Worm (Caenorhabditis elegans) whole organism, L4 larva: ENCODE results near the gene dap-3.

Experiments
- F10B5.3 ChIP-seq: sonication (generic microtip); optimal IDR thresholded peaks from 2 replicates; lab custom pipeline; 2016; ENCODE audit warnings: mild to moderate bottlenecking, missing genetic modification characterization, missing compliant biosample characterization
- F44E2.7 ChIP-seq: fragments of 200-800 bp; sonication (Bioruptor generic); IDR thresholded peaks from 2 replicates; pipeline ENCODE4 v2.1.2; 2022; ENCODE audit warnings: missing genetic modification characterization, missing compliant biosample characterization
- R02D3.7 ChIP-seq: fragments of 150-350 bp; sonication (generic microtip); optimal IDR thresholded peaks from 3 replicates; lab custom pipeline; 2014; ENCODE audit warnings: missing biosample characterization, missing genetic modification characterization
- Y105C5A.15 ChIP-seq: fragments of 200-800 bp; sonication (Bioruptor generic); IDR thresholded peaks from 2 replicates; pipeline ENCODE4 v1.3.6; 2022; ENCODE audit warnings: missing genetic modification characterization, missing compliant biosample characterization
- Y75B8A.6 ChIP-seq: fragments of 200-800 bp; sonication (Bioruptor generic); IDR thresholded peaks from 2 replicates; pipeline ENCODE4 v1.3.6; 2022; ENCODE audit warnings: missing genetic modification reagents, missing genetic modification characterization, missing compliant biosample characterization
- ZK337.2 ChIP-seq: fragments of 200-800 bp; sonication (Bioruptor generic); IDR thresholded peaks from 2 replicates; pipeline ENCODE4 v1.3.6; 2022; ENCODE audit warnings: missing genetic modification reagents, missing genetic modification characterization, missing compliant biosample characterization
- ZK546.5 ChIP-seq, 2 experiments: sonication (generic microtip); optimal IDR thresholded peaks; 2 replicates each; lab custom pipeline; 2017; ENCODE audit warnings: missing biosample characterization in 2 of 2, missing genetic modification characterization in 2 of 2
- ama-1 ChIP-seq: fragments of 150-350 bp; optimal IDR thresholded peaks from 2 replicates; lab custom pipeline; 2014; ENCODE audit warnings: inconsistent platforms, mixed read lengths
- arid-1 ChIP-seq: fragments of 200-800 bp; sonication (Bioruptor generic); conservative IDR thresholded peaks from 2 replicates; pipeline ENCODE4 v1.3.6; 2022; ENCODE audit warnings: missing genetic modification reagents, missing genetic modification characterization, missing compliant biosample characterization
- ceh-28 ChIP-seq: fragments of 150-350 bp; optimal IDR thresholded peaks from 2 replicates; lab custom pipeline; 2014; ENCODE audit warnings: missing biosample characterization, missing genetic modification reagents, missing genetic modification characterization
- ces-1 ChIP-seq: fragments of 150-350 bp; sonication (generic microtip); optimal IDR thresholded peaks from 4 replicates; lab custom pipeline; 2014; ENCODE audit warnings: missing biosample characterization, missing genetic modification reagents, missing genetic modification characterization
- ctbp-1 ChIP-seq: fragments of 200-800 bp; sonication (Bioruptor generic); IDR thresholded peaks from 2 replicates; pipeline ENCODE4 v1.3.6; 2022; ENCODE audit warnings: missing genetic modification reagents, missing genetic modification characterization, missing compliant biosample characterization
- daf-16 ChIP-seq, 3 experiments: sonication (generic microtip); optimal IDR thresholded peaks; 2 replicates each; lab custom pipeline; 2016 to 2017; ENCODE audit warnings: missing genetic modification characterization in 3 of 3, missing genetic modification reagents in 3 of 3, mild to moderate bottlenecking in 2 of 3, missing compliant biosample characterization in 2 of 3, missing biosample characterization in 1 of 3, moderate library complexity in 1 of 3
- dmd-6 ChIP-seq: fragments of 200-800 bp; sonication (Bioruptor generic); IDR thresholded peaks from 2 replicates; pipeline ENCODE4 v1.3.6; 2022; ENCODE audit warnings: missing genetic modification reagents, missing genetic modification characterization, missing compliant biosample characterization
- dmd-9 ChIP-seq: fragments of 200-800 bp; sonication (Bioruptor generic); IDR thresholded peaks from 2 replicates; pipeline ENCODE4 v1.3.6; 2022; ENCODE audit warnings: missing genetic modification reagents, missing genetic modification characterization, missing compliant biosample characterization
- duxl-1 ChIP-seq: sonication (generic microtip); optimal IDR thresholded peaks from 2 replicates; lab custom pipeline; 2016; ENCODE audit warnings: mild to moderate bottlenecking, missing genetic modification characterization, moderate library complexity, missing compliant biosample characterization; ENCODE audit not compliant: poor library complexity
- egl-27 ChIP-seq: sonication (generic microtip); optimal IDR thresholded peaks from 3 replicates; lab custom pipeline; 2017; ENCODE audit warnings: missing biosample characterization, missing genetic modification reagents, missing genetic modification characterization
- fkh-10 ChIP-seq: fragments of 150-350 bp; optimal IDR thresholded peaks from 2 replicates; lab custom pipeline; 2014; ENCODE audit warnings: missing biosample characterization, missing genetic modification reagents, missing genetic modification characterization
- fos-1 ChIP-seq: fragments of 150-350 bp; optimal IDR thresholded peaks from 2 replicates; lab custom pipeline; 2014; ENCODE audit warnings: missing biosample characterization, missing genetic modification characterization
- gei-8 ChIP-seq: fragments of 200-800 bp; sonication (Bioruptor generic); optimal IDR thresholded peaks from 2 replicates; lab custom pipeline; 2018; ENCODE audit warnings: mild to moderate bottlenecking, missing genetic modification characterization, missing compliant biosample characterization
- hlh-11 ChIP-seq: fragments of 200-800 bp; sonication (Bioruptor generic); optimal IDR thresholded peaks from 2 replicates; lab custom pipeline; 2018; ENCODE audit warnings: mild to moderate bottlenecking, missing genetic modification characterization, missing compliant biosample characterization
- hlh-30 ChIP-seq: sonication (generic microtip); optimal IDR thresholded peaks from 2 replicates; lab custom pipeline; 2017; ENCODE audit warnings: antibody characterized with exemption, mild to moderate bottlenecking, missing genetic modification characterization, missing compliant biosample characterization; ENCODE audit not compliant: insufficient read depth
- hmg-1.1 ChIP-seq: fragments of 200-800 bp; sonication (Bioruptor generic); IDR thresholded peaks from 2 replicates; pipeline ENCODE4 v1.3.6; 2022; ENCODE audit warnings: missing genetic modification reagents, missing genetic modification characterization, missing compliant biosample characterization
- jun-1 ChIP-seq: fragments of 150-350 bp; optimal IDR thresholded peaks from 2 replicates; lab custom pipeline; 2014; ENCODE audit warnings: missing biosample characterization, missing genetic modification reagents, missing genetic modification characterization
- lim-7 ChIP-seq: fragments of 200-800 bp; sonication (Bioruptor generic); IDR thresholded peaks from 2 replicates; pipeline ENCODE4 v1.3.6; 2022; ENCODE audit warnings: missing genetic modification characterization, missing compliant biosample characterization
- lin-13 ChIP-seq: fragments of 150-350 bp; optimal IDR thresholded peaks from 2 replicates; lab custom pipeline; 2014; ENCODE audit warnings: missing biosample characterization, missing genetic modification reagents, missing genetic modification characterization
- lin-29 ChIP-seq: fragments of 200-800 bp; sonication (Bioruptor generic); IDR thresholded peaks from 2 replicates; pipeline ENCODE4 v1.3.6; 2022; ENCODE audit warnings: missing genetic modification reagents, missing genetic modification characterization, missing compliant biosample characterization
- lin-39 ChIP-seq: fragments of 150-350 bp; optimal IDR thresholded peaks from 2 replicates; lab custom pipeline; 2014; ENCODE audit warnings: missing biosample characterization, missing genetic modification reagents, missing genetic modification characterization
- madf-5 ChIP-seq, 2 experiments: fragments of 200-800 bp; sonication (Bioruptor generic); IDR thresholded peaks; 2 replicates each; pipeline ENCODE4 v1.3.6; 2022; ENCODE audit warnings: missing compliant biosample characterization in 2 of 2, missing genetic modification characterization in 2 of 2
- mdt-29 ChIP-seq: fragments of 200-800 bp; sonication (Bioruptor generic); IDR thresholded peaks from 2 replicates; pipeline ENCODE4 v1.3.6; 2022; ENCODE audit warnings: missing genetic modification reagents, missing genetic modification characterization, missing compliant biosample characterization
- mes-2 ChIP-seq: sonication (generic microtip); optimal IDR thresholded peaks from 2 replicates; lab custom pipeline; 2016; ENCODE audit warnings: missing genotype, mild to moderate bottlenecking, missing genetic modification characterization, missing compliant biosample characterization; ENCODE audit not compliant: poor library complexity, severe bottlenecking
- nhr-11 ChIP-seq: fragments of 150-350 bp; optimal IDR thresholded peaks from 2 replicates; lab custom pipeline; 2014; ENCODE audit warnings: missing biosample characterization, missing genetic modification characterization
- nhr-111 ChIP-seq: fragments of 200-800 bp; sonication (Bioruptor generic); optimal IDR thresholded peaks from 2 replicates; lab custom pipeline; 2018; ENCODE audit warnings: mild to moderate bottlenecking, missing genetic modification characterization, missing compliant biosample characterization
- nhr-25 ChIP-seq: sonication (generic microtip); optimal IDR thresholded peaks from 2 replicates; lab custom pipeline; 2017; ENCODE audit warnings: missing genetic modification characterization, mild to moderate bottlenecking, missing compliant biosample characterization, antibody characterized with exemption, moderate library complexity, borderline replicate concordance; ENCODE audit not compliant: insufficient read depth
- nhr-28 ChIP-seq: fragments of 150-350 bp; optimal IDR thresholded peaks from 2 replicates; lab custom pipeline; 2014; ENCODE audit warnings: missing biosample characterization, missing genetic modification characterization
- nhr-41 ChIP-seq: fragments of 200-800 bp; sonication (Bioruptor generic); IDR thresholded peaks from 2 replicates; pipeline ENCODE4 v1.3.6; 2022; ENCODE audit warnings: missing genetic modification reagents, missing genetic modification characterization, missing compliant biosample characterization
- nhr-76 ChIP-seq: fragments of 150-350 bp; optimal IDR thresholded peaks from 2 replicates; lab custom pipeline; 2014; ENCODE audit warnings: missing biosample characterization, missing genetic modification characterization
- pha-4 ChIP-seq, 2 experiments: fragments of 150-350 bp in 1 of 2; fragments of 200-800 bp in 1 of 2; sonication (Bioruptor generic) in 1 of 2; IDR thresholded peaks in 1 of 2; optimal IDR thresholded peaks in 1 of 2; 2 replicates each; pipeline versions ENCODE4 v1.3.6 to Lab custom; 2014 to 2022; ENCODE audit warnings: missing genetic modification characterization in 2 of 2, missing genetic modification reagents in 2 of 2, missing biosample characterization in 1 of 2, missing compliant biosample characterization in 1 of 2
- sdz-12 ChIP-seq: fragments of 200-800 bp; sonication (Bioruptor generic); optimal IDR thresholded peaks from 2 replicates; lab custom pipeline; 2018; ENCODE audit warnings: mild to moderate bottlenecking, missing genetic modification characterization, missing compliant biosample characterization
- snpc-1.2 ChIP-seq: fragments of 200-800 bp; sonication (Bioruptor generic); IDR thresholded peaks from 2 replicates; pipeline ENCODE4 v1.3.6; 2022; ENCODE audit warnings: missing genetic modification reagents, missing genetic modification characterization, missing compliant biosample characterization
- snpc-4 ChIP-seq: fragments of 150-350 bp; optimal IDR thresholded peaks from 2 replicates; lab custom pipeline; 2014; ENCODE audit warnings: missing biosample characterization, missing genetic modification characterization
- spr-1 ChIP-seq: sonication (generic microtip); optimal IDR thresholded peaks from 2 replicates; lab custom pipeline; 2016; ENCODE audit warnings: mild to moderate bottlenecking, missing genetic modification characterization, missing compliant biosample characterization
- spr-3 ChIP-seq: fragments of 200-800 bp; sonication (Bioruptor generic); optimal IDR thresholded peaks from 2 replicates; lab custom pipeline; 2018; ENCODE audit warnings: mild to moderate bottlenecking, missing genetic modification characterization, missing compliant biosample characterization
- unc-39 ChIP-seq: sonication (generic microtip); optimal IDR thresholded peaks from 2 replicates; lab custom pipeline; 2017; ENCODE audit warnings: missing biosample characterization, missing genetic modification characterization
- zag-1 ChIP-seq: fragments of 150-350 bp; optimal IDR thresholded peaks from 2 replicates; lab custom pipeline; 2014; ENCODE audit warnings: missing biosample characterization, missing genetic modification characterization
- zfp-2 ChIP-seq: sonication (generic microtip); optimal IDR thresholded peaks from 2 replicates; lab custom pipeline; 2016; ENCODE audit warnings: mild to moderate bottlenecking, missing genetic modification characterization, missing compliant biosample characterization
- zip-11 ChIP-seq: fragments of 200-800 bp; sonication (Bioruptor generic); IDR thresholded peaks from 2 replicates; pipeline ENCODE4 v1.3.6; 2022; ENCODE audit warnings: missing genetic modification characterization, missing compliant biosample characterization
- zip-2 ChIP-seq: fragments of 150-350 bp; optimal IDR thresholded peaks from 2 replicates; lab custom pipeline; 2014; ENCODE audit warnings: missing biosample characterization, missing genetic modification characterization
- ztf-7 ChIP-seq: fragments of 150-350 bp; optimal IDR thresholded peaks from 2 replicates; lab custom pipeline; 2014; ENCODE audit warnings: missing biosample characterization, missing genetic modification characterization

dap-3 gene

DNA sequence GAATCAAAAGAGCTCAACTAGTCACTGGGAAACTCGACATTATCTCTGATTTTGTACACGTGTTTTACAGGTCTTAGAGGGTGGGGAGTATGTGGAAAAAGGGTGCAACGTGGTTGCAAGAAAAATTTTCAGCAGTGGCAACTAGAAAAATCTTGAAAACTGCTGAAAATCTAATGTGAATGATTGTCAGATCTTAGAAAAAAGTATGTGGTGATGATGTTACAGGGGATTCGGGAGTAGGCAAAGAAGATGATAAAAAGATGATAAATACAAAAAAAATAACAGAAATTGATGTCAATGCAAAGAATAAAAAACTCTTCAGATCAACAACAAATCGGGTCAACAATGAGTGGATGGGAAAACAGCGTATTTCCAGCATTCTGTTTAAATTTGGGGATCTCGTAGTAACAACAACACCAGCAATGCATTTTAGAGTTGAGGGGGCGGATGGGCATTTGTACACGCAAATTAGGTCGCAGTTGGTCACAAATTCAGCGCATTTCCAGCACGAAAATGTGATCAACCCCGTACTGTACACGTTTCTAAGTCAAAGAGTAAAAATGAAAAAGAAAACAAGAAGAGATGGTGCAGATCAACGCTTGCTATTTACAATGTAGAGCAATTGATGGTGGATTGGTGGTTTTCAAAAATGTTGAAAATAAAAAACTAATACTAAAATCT is 37.3 kb upstream of the dap-3 start:
- no peak for TF ChIP-seq zfp-2 (tag; lab: Kevin White, UChicago)
- no peak for TF ChIP-seq sdz-12 (GFP tag; lab: Kevin White, UChicago)
- no peak for TF ChIP-seq F10B5.3 (tag; lab: Kevin White, UChicago)
- no peak for TF ChIP-seq Y105C5A.15 (GFP tag; lab: Robert Waterston, UW)
- no peak for TF ChIP-seq ceh-28
- TF ChIP-seq F44E2.7 (GFP tag; lab: Robert Waterston, UW): peak; percentile 80
- TF ChIP-seq zag-1: no peak
- peak; percentile 16 for TF ChIP-seq ama-1 (lab: Kevin White, UChicago)
- TF ChIP-seq R02D3.7 (tag; lab: Kevin White, UChicago): no peak
- TF ChIP-seq jun-1: no peak
- peak; percentile 14 for TF ChIP-seq dmd-6 (GFP tag; lab: Robert Waterston, UW)
- no peak for TF ChIP-seq hlh-11 (tag; lab: Kevin White, UChicago)
- peak; percentile 45; the same call in 1 of the 2 replicates for TF ChIP-seq ctbp-1 (GFP tag; lab: Robert Waterston, UW)
- peak; percentile 25; the same call in 1 of the 2 replicates for TF ChIP-seq pha-4 (GFP tag; IDR thresholded peaks at IDR 0.05; lab: Robert Waterston, UW)
- TF ChIP-seq pha-4 (tag; optimal IDR thresholded peaks at IDR 0.05; lab: Kevin White, UChicago): no peak
- no peak for TF ChIP-seq spr-1 (tag; lab: Kevin White, UChicago)
- TF ChIP-seq arid-1: peak; percentile 12; the same call in 1 of the 2 replicates
- no peak for TF ChIP-seq nhr-41 (GFP tag; lab: Robert Waterston, UW)
- TF ChIP-seq duxl-1: peak; percentile 42
- peak; percentile 40 for TF ChIP-seq lin-13 (GFP tag; lab: Kevin White, UChicago)
- TF ChIP-seq snpc-4 (tag; lab: Kevin White, UChicago): no peak
- TF ChIP-seq lin-29: peak; percentile 37; the same call in 1 of the 2 replicates
- peak; percentile 2 for TF ChIP-seq unc-39 (tag; lab: Kevin White, UChicago)
- no peak for TF ChIP-seq zip-11 (GFP tag; lab: Robert Waterston, UW)
- TF ChIP-seq spr-3 (GFP tag; lab: Kevin White, UChicago): no peak
- TF ChIP-seq nhr-111 (GFP tag; lab: Kevin White, UChicago): no peak
- no peak for TF ChIP-seq fos-1 (tag; lab: Kevin White, UChicago)
- no peak for TF ChIP-seq nhr-76 (tag; lab: Kevin White, UChicago)
- TF ChIP-seq ztf-7 (tag; lab: Kevin White, UChicago): no peak
- TF ChIP-seq Y75B8A.6 (GFP tag; lab: Robert Waterston, UW): no peak
- TF ChIP-seq ces-1 (GFP tag; lab: Kevin White, UChicago): no peak
- no peak for TF ChIP-seq lin-39 (tag; lab: Kevin White, UChicago)
- TF ChIP-seq hmg-1.1 (GFP tag; lab: Robert Waterston, UW): no peak; the same call in 1 of the 2 replicates
- TF ChIP-seq nhr-11: peak; percentile 45
- no peak for TF ChIP-seq nhr-28
- TF ChIP-seq fkh-10: no peak
- TF ChIP-seq nhr-25 (tag; lab: Kevin White, UChicago): no peak
- TF ChIP-seq snpc-1.2: no peak
- TF ChIP-seq ZK546.5 (tag; optimal IDR thresholded peaks at IDR 0.05; lab: Kevin White, UChicago): no peak
- 0 out of 4 replicates have a peak, but pooled peaks of 1 of the 2 experiments have one; percentile 41 for TF ChIP-seq madf-5 (GFP tag; IDR thresholded peaks at IDR 0.05; lab: Robert Waterston, UW)
- TF ChIP-seq hlh-30 (tag; lab: Kevin White, UChicago): peak; percentile 22
- TF ChIP-seq ZK337.2 (GFP tag; lab: Robert Waterston, UW): no peak
- peak; percentile 52 for TF ChIP-seq lim-7 (GFP tag; lab: Robert Waterston, UW)
- no peak; the same call in 1 of the 2 replicates for TF ChIP-seq mdt-29 (GFP tag; lab: Robert Waterston, UW)
- TF ChIP-seq daf-16 (GFP tag; optimal IDR thresholded peaks at IDR 0.05; lab: Kevin White, UChicago): peak in 1 of 2 experiments; percentile 42
- TF ChIP-seq daf-16 (tag; optimal IDR thresholded peaks at IDR 0.05; lab: Kevin White, UChicago): no peak
- TF ChIP-seq dmd-9: no peak
- no peak for TF ChIP-seq gei-8 (GFP tag; lab: Kevin White, UChicago)
- TF ChIP-seq zip-2 (tag; lab: Kevin White, UChicago): no peak
- TF ChIP-seq egl-27 (tag; lab: Kevin White, UChicago): no peak
- TF ChIP-seq mes-2: no peak
